Fruit fly (Drosophila melanogaster): ENCODE data around the gene CG32641.

CG32641 gene

DNA sequence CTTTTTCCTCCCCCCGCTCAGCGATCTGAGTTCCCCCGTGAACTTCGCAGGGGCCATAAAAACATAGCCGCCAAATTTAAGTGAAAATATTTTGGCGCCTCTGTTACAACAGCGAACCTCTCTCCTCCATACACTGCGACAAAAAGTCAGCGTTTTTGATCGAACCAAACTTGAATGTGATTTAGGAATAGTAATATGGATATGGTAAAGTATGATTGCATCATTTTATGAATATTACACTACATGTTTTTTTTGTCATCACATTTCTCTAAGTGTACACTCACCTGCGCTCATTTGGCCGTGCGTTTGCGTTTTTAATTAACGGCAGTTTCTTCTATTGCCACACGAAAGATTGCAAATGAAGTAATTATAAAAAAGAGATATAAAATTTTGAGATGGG is 48.6 kb upstream of the CG32641 start (continued):
- peak; percentile 64 for TF ChIP-seq CG13424 (tag; optimal IDR thresholded peaks at IDR 0.05)
- peak; percentile 43 for TF ChIP-seq CG12104 (GFP tag; optimal IDR thresholded peaks at IDR 0.05)
- TF ChIP-seq zf30C (GFP tag; optimal IDR thresholded peaks at IDR 0.05): no peak
- no peak for TF ChIP-seq Nf-YA (GFP tag; IDR thresholded peaks at IDR 0.05)
- peak; percentile 48; the same call in 1 of the 3 replicates for TF ChIP-seq Aef1 (GFP tag; IDR thresholded peaks at IDR 0.05)
- TF ChIP-seq crc (GFP tag; optimal IDR thresholded peaks at IDR 0.05): no peak
- TF ChIP-seq pb (GFP tag; optimal IDR thresholded peaks at IDR 0.05): peak; percentile 24
- peak; percentile 7 for TF ChIP-seq Myb (GFP tag; optimal IDR thresholded peaks at IDR 0.05)
- no peak for TF ChIP-seq cato (GFP tag; optimal IDR thresholded peaks at IDR 0.05; ENCODE audit: borderline replicate concordance)
- TF ChIP-seq abd-A (tag; optimal IDR thresholded peaks at IDR 0.05): no peak
- 0 out of 2 replicates have a peak, but pooled peaks have one; percentile 7 for TF ChIP-seq CG11247 (GFP tag; IDR thresholded peaks at IDR 0.05)
- TF ChIP-seq Fer2 (tag; optimal IDR thresholded peaks at IDR 0.05): no peak
- peak; percentile 14 for TF ChIP-seq wek (GFP tag; optimal IDR thresholded peaks at IDR 0.05)
- TF ChIP-seq cwo (GFP tag; optimal IDR thresholded peaks at IDR 0.05): peak; percentile 39
- TF ChIP-seq kay (GFP tag; optimal IDR thresholded peaks at IDR 0.05): peak; percentile 19
- TF ChIP-seq sd (tag; optimal IDR thresholded peaks at IDR 0.05): no peak
- no peak for TF ChIP-seq CG1832 (GFP tag; optimal IDR thresholded peaks at IDR 0.05)
- no peak for TF ChIP-seq ac (GFP tag; optimal IDR thresholded peaks at IDR 0.05)
- peak; percentile 53 for TF ChIP-seq nerfin-1 (tag; optimal IDR thresholded peaks at IDR 0.05)
- no peak for TF ChIP-seq CG13624 (GFP tag; optimal IDR thresholded peaks at IDR 0.05)
- no peak for TF ChIP-seq trem (tag; optimal IDR thresholded peaks at IDR 0.05)
- peak; percentile 31 for TF ChIP-seq CG4854 (GFP tag; optimal IDR thresholded peaks at IDR 0.05)
- peak; percentile 54; the same call in 1 of the 2 replicates for TF ChIP-seq sob (GFP tag; IDR thresholded peaks at IDR 0.05)
- TF ChIP-seq inv (GFP tag; IDR thresholded peaks at IDR 0.05; ENCODE audit: partially characterized antibody): no peak
- TF ChIP-seq CG6854 (GFP tag; optimal IDR thresholded peaks at IDR 0.05): no peak
- TF ChIP-seq CG5180 (GFP tag; optimal IDR thresholded peaks at IDR 0.05): peak; percentile 50
- TF ChIP-seq CG15011 (GFP tag; optimal IDR thresholded peaks at IDR 0.05): peak; percentile 20
- peak; percentile 63 for TF ChIP-seq CG4424 (GFP tag; optimal IDR thresholded peaks at IDR 0.05)
- TF ChIP-seq CG6683 (GFP tag; optimal IDR thresholded peaks at IDR 0.05): no peak
- no peak for TF ChIP-seq toy (GFP tag; IDR thresholded peaks at IDR 0.05)
- no peak for TF ChIP-seq psq (GFP tag; optimal IDR thresholded peaks at IDR 0.05)
- no peak for TF ChIP-seq CG9215 (GFP tag; IDR thresholded peaks at IDR 0.05)
- no peak for TF ChIP-seq CG10543 (GFP tag; optimal IDR thresholded peaks at IDR 0.05)
- TF ChIP-seq CG34422 (GFP tag; IDR thresholded peaks at IDR 0.05): peak; percentile 53; the same call in 2 of the 3 replicates
- TF ChIP-seq CG4820 (GFP tag; optimal IDR thresholded peaks at IDR 0.05): peak; percentile 62
- TF ChIP-seq CG5245 (GFP tag; optimal IDR thresholded peaks at IDR 0.05): peak; percentile 47
- TF ChIP-seq CG7963 (GFP tag; IDR thresholded peaks at IDR 0.05; ENCODE audit: partially characterized antibody): no peak
- TF ChIP-seq CG13775 (GFP tag; optimal IDR thresholded peaks at IDR 0.05): peak; percentile 17
- peak; percentile 69 for TF ChIP-seq lab (GFP tag; optimal IDR thresholded peaks at IDR 0.05)
- TF ChIP-seq CG10209 (GFP tag; optimal IDR thresholded peaks at IDR 0.05): peak; percentile 48
- peak; percentile 20 for TF ChIP-seq Mes4 (GFP tag; optimal IDR thresholded peaks at IDR 0.05)
- peak; percentile 51 for TF ChIP-seq Hr3 (GFP tag; optimal IDR thresholded peaks at IDR 0.05)
- TF ChIP-seq h (optimal IDR thresholded peaks at IDR 0.05): no peak
- peak; percentile 44; the same call in 1 of the 3 replicates for TF ChIP-seq Mrtf (GFP tag; IDR thresholded peaks at IDR 0.05)
- no peak for TF ChIP-seq amos (GFP tag; IDR thresholded peaks at IDR 0.05; ENCODE audit: partially characterized antibody)
- TF ChIP-seq CG11560 (tag; IDR thresholded peaks at IDR 0.05): no peak
- TF ChIP-seq Hmx (GFP tag; optimal IDR thresholded peaks at IDR 0.05): no peak
- TF ChIP-seq scrt (GFP tag; optimal IDR thresholded peaks at IDR 0.05): no peak
- peak; percentile 72 for TF ChIP-seq sisA (GFP tag; IDR thresholded peaks at IDR 0.05)
- TF ChIP-seq Awh (GFP tag; IDR thresholded peaks at IDR 0.05): peak; percentile 75
- TF ChIP-seq esg (GFP tag; conservative IDR thresholded peaks at IDR 0.05): peak; percentile 38; the same call in 1 of the 2 replicates

Measured in whole organism, embryonic.